Fruit fly (Drosophila melanogaster): ENCODE results near the gene ear.

The ear gene

DNA sequence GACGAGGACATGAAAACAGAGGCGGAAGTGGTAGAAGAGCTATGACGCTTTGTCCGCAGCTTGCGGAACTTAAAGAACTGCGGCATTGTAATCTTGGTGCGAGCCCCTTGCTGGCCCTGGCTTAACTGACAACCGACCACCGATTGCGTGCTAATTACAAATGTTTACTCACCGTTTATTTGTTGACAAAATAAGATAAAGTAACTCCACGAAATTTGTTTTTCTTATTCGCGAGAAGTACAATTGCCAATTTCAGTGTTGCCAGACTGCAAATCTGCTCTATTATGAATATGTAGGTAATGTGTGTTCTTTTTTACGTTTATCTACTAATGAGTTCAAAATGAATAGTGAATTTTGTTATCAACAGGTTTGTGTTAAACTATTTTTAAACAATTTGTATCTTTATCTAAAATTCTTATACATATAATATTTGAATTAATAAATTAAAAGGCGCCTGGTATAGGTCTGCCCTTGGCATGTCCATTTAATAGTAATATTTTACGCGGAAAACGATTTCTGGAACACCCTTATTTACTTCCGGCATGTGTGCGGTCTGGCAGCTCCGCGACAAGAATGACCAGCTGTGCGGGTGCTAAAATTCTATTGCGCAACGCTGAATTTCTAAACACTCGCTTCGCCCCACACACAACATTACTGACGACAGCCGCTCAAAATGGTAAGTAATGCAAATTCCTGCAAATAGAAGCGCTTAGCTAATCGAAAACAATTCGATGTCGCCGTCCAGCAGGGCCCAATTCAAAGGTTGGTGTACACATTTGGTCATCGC, 36.3 kb downstream of the ear start, which contains the start of the genes Atg4b and Hibch (continued):
- TF ChIP-seq CG12219 (GFP tag; optimal IDR thresholded peaks at IDR 0.05): peak; percentile 43
- TF ChIP-seq CG7372 (GFP tag; IDR thresholded peaks at IDR 0.05): peak; percentile 84
- TF ChIP-seq CG11093 (GFP tag; IDR thresholded peaks at IDR 0.05): peak; percentile 73; the same call in 2 of the 3 replicates
- TF ChIP-seq sens-2 (GFP tag; IDR thresholded peaks at IDR 0.05): 0 out of 2 replicates have a peak, but pooled peaks have one; percentile 26
- TF ChIP-seq CG16813 (GFP tag; IDR thresholded peaks at IDR 0.05; ENCODE audit: partially characterized antibody): no peak
- peak; percentile 22 for TF ChIP-seq fu2 (GFP tag; optimal IDR thresholded peaks at IDR 0.05)
- no peak for TF ChIP-seq disco-r (GFP tag; optimal IDR thresholded peaks at IDR 0.05)
- peak; percentile 62 for TF ChIP-seq Six4 (GFP tag; optimal IDR thresholded peaks at IDR 0.05)
- TF ChIP-seq hbn (GFP tag; IDR thresholded peaks at IDR 0.05; ENCODE audit: partially characterized antibody): no peak
- 0 out of 2 replicates have a peak, but pooled peaks have one; percentile 41 for TF ChIP-seq Gsc (GFP tag; IDR thresholded peaks at IDR 0.05)
- TF ChIP-seq vvl (GFP tag; IDR thresholded peaks at IDR 0.05): peak; percentile 81; the same call in 1 of the 2 replicates
- peak; percentile 79 for TF ChIP-seq CG15601 (tag; optimal IDR thresholded peaks at IDR 0.05)
- TF ChIP-seq pho (GFP tag; optimal IDR thresholded peaks at IDR 0.05): peak; percentile 46
- no peak for TF ChIP-seq CG2199 (GFP tag; IDR thresholded peaks at IDR 0.05)
- no peak for TF ChIP-seq ham (GFP tag; IDR thresholded peaks at IDR 0.05)
- peak; percentile 73 for TF ChIP-seq Mrtf (GFP tag; IDR thresholded peaks at IDR 0.05)
- peak; percentile 76 for TF ChIP-seq CG4820 (GFP tag; optimal IDR thresholded peaks at IDR 0.05)
- TF ChIP-seq CG6683 (GFP tag; optimal IDR thresholded peaks at IDR 0.05): peak; percentile 68
- no peak for TF ChIP-seq maf-S (GFP tag; optimal IDR thresholded peaks at IDR 0.05)
- no peak for TF ChIP-seq Dll (GFP tag; IDR thresholded peaks at IDR 0.05; ENCODE audit: partially characterized antibody)
- peak; percentile 88 for TF ChIP-seq B-H2 (GFP tag; optimal IDR thresholded peaks at IDR 0.05)
- TF ChIP-seq seq (GFP tag; IDR thresholded peaks at IDR 0.05): peak; percentile 68
- TF ChIP-seq Blimp-1 (GFP tag; optimal IDR thresholded peaks at IDR 0.05): peak; percentile 76
- peak; percentile 92 for TF ChIP-seq CG2712 (tag; optimal IDR thresholded peaks at IDR 0.05)
- no peak; the same call in 1 of the 2 replicates for TF ChIP-seq Poxn (GFP tag; IDR thresholded peaks at IDR 0.05)
- no peak for TF ChIP-seq repo (GFP tag; optimal IDR thresholded peaks at IDR 0.05)
- peak in 1 of 2 experiments; percentile 75 for TF ChIP-seq dpn (GFP tag; optimal IDR thresholded peaks at IDR 0.05)
- TF ChIP-seq Dip2 (GFP tag; IDR thresholded peaks at IDR 0.05): no peak
- TF ChIP-seq CoRest (tag; optimal IDR thresholded peaks at IDR 0.05): peak; percentile 93
- peak; percentile 93 for TF ChIP-seq sug (tag; optimal IDR thresholded peaks at IDR 0.05)
- TF ChIP-seq NK7.1 (GFP tag; optimal IDR thresholded peaks at IDR 0.05): no peak
- no peak for TF ChIP-seq mld (GFP tag; IDR thresholded peaks at IDR 0.05; ENCODE audit: partially characterized antibody)
- TF ChIP-seq kah (GFP tag; optimal IDR thresholded peaks at IDR 0.05): peak; percentile 65
- TF ChIP-seq bcd (GFP tag; optimal IDR thresholded peaks at IDR 0.05): peak; percentile 86
- TF ChIP-seq wor (GFP tag; IDR thresholded peaks at IDR 0.05): peak; percentile 18; the same call in 1 of the 2 replicates
- TF ChIP-seq abd-A (tag; optimal IDR thresholded peaks at IDR 0.05): no peak
- TF ChIP-seq chif (GFP tag; optimal IDR thresholded peaks at IDR 0.05): no peak
- TF ChIP-seq Ada2b (GFP tag; IDR thresholded peaks at IDR 0.05): peak; percentile 79
- peak; percentile 78 for TF ChIP-seq D19B (GFP tag; optimal IDR thresholded peaks at IDR 0.05)
- no peak for TF ChIP-seq Dad (GFP tag; optimal IDR thresholded peaks at IDR 0.05)
- no peak for TF ChIP-seq ab (GFP tag; optimal IDR thresholded peaks at IDR 0.05)
- TF ChIP-seq CG3995 (GFP tag; optimal IDR thresholded peaks at IDR 0.05): peak; percentile 57
- peak; percentile 84 for TF ChIP-seq Elba2 (GFP tag; optimal IDR thresholded peaks at IDR 0.05)
- peak; percentile 61 for TF ChIP-seq chn (GFP tag; optimal IDR thresholded peaks at IDR 0.05)
- TF ChIP-seq fd64A (GFP tag; optimal IDR thresholded peaks at IDR 0.05): no peak
- no peak for TF ChIP-seq HLHmδ (GFP tag; optimal IDR thresholded peaks at IDR 0.05)
- TF ChIP-seq CG10565 (GFP tag; optimal IDR thresholded peaks at IDR 0.05): no peak
- no peak for TF ChIP-seq CG3838 (GFP tag; optimal IDR thresholded peaks at IDR 0.05)
- TF ChIP-seq Eip74EF (GFP tag; optimal IDR thresholded peaks at IDR 0.05): no peak
